Worm (Caenorhabditis elegans) whole organism, mixed stage, embryonic: ENCODE results near the gene ZK1067.4.

ENCODE experiments used
- M03D4.4 ChIP-seq: sonication (generic microtip); optimal IDR thresholded peaks from 2 replicates; lab custom pipeline; 2017; ENCODE audit warnings: mild to moderate bottlenecking, missing genetic modification characterization, missing compliant biosample characterization
- bed-3 ChIP-seq: fragments of 200-800 bp; sonication (Bioruptor generic); optimal IDR thresholded peaks from 3 replicates; lab custom pipeline; 2018; ENCODE audit warnings: mild to moderate bottlenecking, missing genetic modification characterization, moderate library complexity, missing compliant biosample characterization
- blmp-1 ChIP-seq: fragments of 150-350 bp; optimal IDR thresholded peaks from 2 replicates; lab custom pipeline; 2014; ENCODE audit warnings: missing biosample characterization, missing genetic modification characterization
- ceh-39 ChIP-seq: fragments of 150-350 bp; optimal IDR thresholded peaks from 2 replicates; lab custom pipeline; 2014; ENCODE audit warnings: missing biosample characterization, missing genetic modification characterization
- ceh-43 ChIP-seq: fragments of 200-800 bp; sonication (Bioruptor generic); optimal IDR thresholded peaks from 2 replicates; lab custom pipeline; 2018; ENCODE audit warnings: mild to moderate bottlenecking, missing genetic modification characterization, moderate library complexity, missing compliant biosample characterization
- ceh-83 ChIP-seq: fragments of 200-800 bp; sonication (Bioruptor generic); optimal IDR thresholded peaks from 2 replicates; lab custom pipeline; 2018; ENCODE audit warnings: mild to moderate bottlenecking, missing genetic modification characterization, missing compliant biosample characterization
- ces-1 ChIP-seq: fragments of 150-350 bp; optimal IDR thresholded peaks from 2 replicates; lab custom pipeline; 2014; ENCODE audit warnings: missing biosample characterization, missing genetic modification reagents, missing genetic modification characterization
- cnd-1 ChIP-seq: fragments of 200-800 bp; sonication (Bioruptor generic); optimal IDR thresholded peaks from 2 replicates; lab custom pipeline; 2018; ENCODE audit warnings: mild to moderate bottlenecking, missing genetic modification characterization, missing compliant biosample characterization
- elt-1 ChIP-seq: sonication (generic microtip); optimal IDR thresholded peaks from 2 replicates; lab custom pipeline; 2017; ENCODE audit warnings: missing genetic modification characterization, mild to moderate bottlenecking, missing compliant biosample characterization, antibody characterized with exemption, moderate library complexity, borderline replicate concordance; ENCODE audit not compliant: insufficient read depth
- elt-3 ChIP-seq: fragments of 150-350 bp; optimal IDR thresholded peaks from 2 replicates; lab custom pipeline; 2014; ENCODE audit warnings: missing biosample characterization, missing genetic modification characterization
- flh-1 ChIP-seq: fragments of 200-800 bp; sonication (Bioruptor generic); optimal IDR thresholded peaks from 2 replicates; lab custom pipeline; 2018; ENCODE audit warnings: mild to moderate bottlenecking, missing genetic modification characterization, moderate library complexity, missing compliant biosample characterization
- ham-2 ChIP-seq: fragments of 200-800 bp; sonication (Bioruptor generic); optimal IDR thresholded peaks from 2 replicates; lab custom pipeline; 2018; ENCODE audit warnings: mild to moderate bottlenecking, missing genetic modification characterization, missing compliant biosample characterization
- hlh-1 ChIP-seq: fragments of 150-350 bp; optimal IDR thresholded peaks from 2 replicates; lab custom pipeline; 2014; ENCODE audit warnings: missing biosample characterization, missing genetic modification reagents, missing genetic modification characterization
- lin-13 ChIP-seq: fragments of 150-350 bp; optimal IDR thresholded peaks from 2 replicates; lab custom pipeline; 2014; ENCODE audit warnings: missing biosample characterization, missing genetic modification characterization
- lin-32 ChIP-seq: fragments of 200-800 bp; sonication (Bioruptor generic); optimal IDR thresholded peaks from 2 replicates; lab custom pipeline; 2018; ENCODE audit warnings: mild to moderate bottlenecking, missing genetic modification characterization, missing compliant biosample characterization
- lsy-2 ChIP-seq: fragments of 150-350 bp; optimal IDR thresholded peaks from 2 replicates; lab custom pipeline; 2014; ENCODE audit warnings: missing biosample characterization, missing genetic modification characterization
- mab-5 ChIP-seq: fragments of 150-350 bp; optimal IDR thresholded peaks from 2 replicates; lab custom pipeline; 2014; ENCODE audit warnings: missing biosample characterization, missing genetic modification characterization
- mep-1 ChIP-seq: fragments of 150-350 bp; optimal IDR thresholded peaks from 2 replicates; lab custom pipeline; 2017; ENCODE audit warnings: missing biosample characterization, missing genetic modification reagents, missing genetic modification characterization, inconsistent platforms
- nhr-12 ChIP-seq: fragments of 150-350 bp; optimal IDR thresholded peaks from 2 replicates; lab custom pipeline; 2014; ENCODE audit warnings: missing biosample characterization, missing genetic modification characterization
- nhr-2 ChIP-seq: fragments of 150-350 bp; optimal IDR thresholded peaks from 2 replicates; lab custom pipeline; 2014; ENCODE audit warnings: missing biosample characterization, missing genetic modification characterization
- nhr-237 ChIP-seq: fragments of 150-350 bp; optimal IDR thresholded peaks from 2 replicates; lab custom pipeline; 2014; ENCODE audit warnings: missing biosample characterization, missing genetic modification characterization
- nhr-28 ChIP-seq: fragments of 150-350 bp; optimal IDR thresholded peaks from 2 replicates; lab custom pipeline; 2014; ENCODE audit warnings: missing biosample characterization, missing genetic modification characterization
- nhr-76 ChIP-seq: sonication (generic microtip); optimal IDR thresholded peaks from 2 replicates; lab custom pipeline; 2017; ENCODE audit warnings: missing biosample characterization, missing genetic modification characterization
- pha-4 ChIP-seq: fragments of 150-350 bp; optimal IDR thresholded peaks from 2 replicates; lab custom pipeline; 2018; ENCODE audit warnings: missing biosample characterization, missing genetic modification reagents, missing genetic modification characterization
- sem-2 ChIP-seq: fragments of 200-800 bp; sonication (Bioruptor generic); optimal IDR thresholded peaks from 2 replicates; lab custom pipeline; 2018; ENCODE audit warnings: mild to moderate bottlenecking, missing genetic modification characterization, missing compliant biosample characterization
- snpc-4 ChIP-seq: fragments of 150-350 bp; optimal IDR thresholded peaks from 2 replicates; lab custom pipeline; 2014; ENCODE audit warnings: missing biosample characterization, missing genetic modification characterization
- tbx-8 ChIP-seq: fragments of 200-800 bp; sonication (Bioruptor generic); optimal IDR thresholded peaks from 2 replicates; lab custom pipeline; 2018; ENCODE audit warnings: mild to moderate bottlenecking, missing genetic modification characterization, moderate library complexity, missing compliant biosample characterization
- unc-120 ChIP-seq: sonication (generic microtip); optimal IDR thresholded peaks from 2 replicates; lab custom pipeline; 2017; ENCODE audit warnings: missing genetic modification characterization, missing compliant biosample characterization; ENCODE audit not compliant: poor library complexity, severe bottlenecking
- unc-62 ChIP-seq: fragments of 150-350 bp; optimal IDR thresholded peaks from 2 replicates; lab custom pipeline; 2014; ENCODE audit warnings: missing biosample characterization, missing genetic modification reagents, missing genetic modification characterization
- zip-8 ChIP-seq: fragments of 150-350 bp; optimal IDR thresholded peaks from 2 replicates; lab custom pipeline; 2014; ENCODE audit warnings: missing biosample characterization, missing genetic modification characterization
- ztf-11 ChIP-seq: fragments of 150-350 bp; optimal IDR thresholded peaks from 2 replicates; lab custom pipeline; 2014; ENCODE audit warnings: missing biosample characterization, missing genetic modification characterization

ZK1067.4 gene

DNA sequence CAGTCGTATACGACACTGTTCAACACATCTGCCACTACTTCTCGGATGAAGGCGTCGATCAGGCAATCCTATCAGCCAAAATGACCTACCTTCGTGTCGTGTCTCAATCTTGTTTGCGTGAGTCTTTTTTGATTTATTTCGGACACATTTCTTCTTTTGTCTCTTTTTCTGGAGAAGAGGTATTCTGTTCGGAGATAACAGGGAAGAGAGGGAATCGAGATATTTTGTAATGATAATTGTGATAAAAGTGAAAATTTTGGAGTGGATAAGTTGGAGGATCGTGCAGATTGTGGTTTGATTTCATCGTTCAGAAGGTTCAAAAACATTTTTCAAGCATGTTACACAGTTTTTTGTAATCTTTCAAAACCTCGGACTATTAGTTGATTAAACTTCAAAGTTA is 23.6 kb downstream of the ZK1067.4 start:
- TF ChIP-seq sem-2 (GFP tag; lab: Kevin White, UChicago) (no peak), pha-4 (tag; lab: Kevin White, UChicago) (no peak), ham-2 (no peak), elt-1 (tag; lab: Kevin White, UChicago) (no peak), M03D4.4 (tag; lab: Kevin White, UChicago) (no peak), unc-120 (tag; lab: Kevin White, UChicago) (no peak), flh-1 (GFP tag; lab: Kevin White, UChicago) (no peak), lsy-2 (tag; lab: Kevin White, UChicago) (no peak), ceh-39 (tag; lab: Kevin White, UChicago) (no peak), bed-3 (GFP tag; lab: Kevin White, UChicago) (no peak), ztf-11 (tag; lab: Kevin White, UChicago) (no peak), mep-1 (tag; lab: Kevin White, UChicago) (no peak), nhr-76 (no peak)
- TF ChIP-seq, all 35 proteins: peak for 0

DNA sequence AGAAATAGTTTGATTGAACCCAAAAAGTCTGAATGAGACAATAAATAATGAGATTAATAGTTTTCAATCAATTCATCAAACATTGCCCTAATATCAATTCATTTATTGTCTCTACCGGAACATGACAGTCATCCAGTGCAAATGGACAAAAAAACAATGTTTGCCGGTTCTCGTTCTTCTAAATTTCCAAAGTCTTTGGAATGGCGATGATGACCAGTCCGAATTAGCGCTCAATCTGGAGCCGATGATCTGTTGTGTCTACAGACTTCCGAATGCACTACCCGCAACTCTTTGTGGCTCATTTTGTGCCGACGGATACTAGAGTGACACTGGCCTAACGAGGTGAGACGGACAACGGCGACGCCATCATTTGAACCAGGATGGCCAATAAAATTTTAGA is 26.1 kb downstream of the ZK1067.4 start, which contains the start of gene T26C5.3:
T26C5.3 (plus strand) TSS at position 301 of the 400 bp plus-strand sequence.
- TF ChIP-seq nhr-2, result no peak
- no peak for TF ChIP-seq flh-1 (GFP tag; lab: Kevin White, UChicago)
- no peak for TF ChIP-seq lin-32
- no peak for TF ChIP-seq elt-3 (tag; lab: Kevin White, UChicago)
- TF ChIP-seq blmp-1 (tag; lab: Kevin White, UChicago), result no peak
- no peak for TF ChIP-seq nhr-237 (tag; lab: Kevin White, UChicago)
- no peak for TF ChIP-seq sem-2 (GFP tag; lab: Kevin White, UChicago)
- TF ChIP-seq mab-5 (tag; lab: Kevin White, UChicago), result no peak
- no peak for TF ChIP-seq ceh-83
- no peak for TF ChIP-seq M03D4.4 (tag; lab: Kevin White, UChicago)
- TF ChIP-seq elt-1 (tag; lab: Kevin White, UChicago), result no peak
- TF ChIP-seq zip-8 (tag; lab: Kevin White, UChicago), result no peak
- no peak for TF ChIP-seq cnd-1
- TF ChIP-seq ham-2, result no peak

DNA sequence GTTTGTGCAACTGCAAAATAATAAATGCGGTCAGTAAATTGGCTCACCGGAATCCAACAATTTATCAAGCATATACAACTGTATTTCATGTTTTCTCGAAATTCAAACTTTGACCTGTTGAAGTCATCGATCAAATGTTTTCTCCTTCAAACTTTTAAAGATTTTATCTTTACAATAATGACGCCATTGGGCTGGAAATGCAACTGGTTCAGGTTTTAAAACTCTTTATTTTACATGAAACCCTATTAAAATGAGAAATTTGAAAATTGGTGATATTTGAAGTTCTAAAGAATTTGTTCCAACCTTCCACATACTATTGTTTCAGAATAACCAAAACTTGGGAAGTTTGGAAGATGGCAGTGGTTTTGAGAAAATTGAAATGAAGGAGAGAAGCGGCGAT is 26.8 kb downstream of the ZK1067.4 start:
- no peak for TF ChIP-seq tbx-8 (GFP tag; lab: Kevin White, UChicago)
- TF ChIP-seq elt-3 (tag; lab: Kevin White, UChicago), result no peak
- TF ChIP-seq nhr-28 (tag; lab: Kevin White, UChicago), result no peak
- TF ChIP-seq ham-2, result no peak
- TF ChIP-seq flh-1 (GFP tag; lab: Kevin White, UChicago), result no peak
- TF ChIP-seq nhr-12 (tag; lab: Kevin White, UChicago), result no peak
- TF ChIP-seq nhr-2, result no peak
- TF ChIP-seq, all 35 proteins: peak for 0

DNA sequence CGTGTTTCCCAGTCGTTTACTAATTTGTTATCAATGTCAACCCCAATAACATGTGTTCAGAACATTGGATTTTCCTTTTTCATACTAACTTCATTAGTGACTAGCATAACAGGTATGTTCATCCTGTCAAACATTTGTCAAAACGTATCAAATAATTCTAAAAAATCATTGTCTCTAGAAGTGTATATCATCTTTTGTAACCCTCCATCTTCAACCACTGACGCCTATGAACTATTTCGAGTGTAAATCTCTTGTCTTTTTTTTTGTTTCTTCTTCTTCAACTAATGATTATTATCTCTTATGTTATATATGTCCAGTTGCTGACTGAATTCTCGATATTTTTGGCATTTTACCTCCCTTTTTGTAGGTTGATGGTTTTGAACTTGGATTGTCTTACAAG is 27.5 kb downstream of the ZK1067.4 start:
- TF ChIP-seq blmp-1 (tag; lab: Kevin White, UChicago) (no peak), cnd-1 (no peak), elt-3 (tag; lab: Kevin White, UChicago) (no peak), elt-1 (tag; lab: Kevin White, UChicago) (no peak), hlh-1 (tag; lab: Kevin White, UChicago) (no peak), lin-13 (no peak), nhr-28 (tag; lab: Kevin White, UChicago) (no peak), flh-1 (GFP tag; lab: Kevin White, UChicago) (no peak), sem-2 (GFP tag; lab: Kevin White, UChicago) (no peak), ceh-39 (tag; lab: Kevin White, UChicago) (no peak), mep-1 (tag; lab: Kevin White, UChicago) (no peak), unc-62 (no peak), nhr-237 (tag; lab: Kevin White, UChicago) (no peak)

DNA sequence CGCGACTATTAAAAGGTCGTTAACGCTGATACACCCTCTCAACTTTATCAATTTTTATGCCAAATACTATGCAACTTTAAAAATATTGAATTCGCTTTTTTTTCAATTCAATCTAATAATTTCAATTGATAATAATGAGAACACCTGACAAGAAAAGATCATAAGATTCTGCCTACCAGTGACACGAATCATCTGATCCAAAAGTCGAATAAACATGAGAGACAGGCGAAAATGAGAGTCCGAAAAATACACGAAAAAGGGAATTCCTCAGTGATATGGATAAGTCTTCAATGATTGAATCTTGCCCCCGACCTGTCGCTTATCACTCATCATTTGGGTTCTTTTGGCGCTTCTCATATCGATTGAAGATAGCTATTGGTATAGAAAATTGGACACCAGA is 31.4 kb downstream of the ZK1067.4 start:
- TF ChIP-seq ceh-43 (GFP tag; lab: Kevin White, UChicago) (no peak), ces-1 (no peak), snpc-4 (tag; lab: Kevin White, UChicago) (no peak), zip-8 (tag; lab: Kevin White, UChicago) (no peak), hlh-1 (tag; lab: Kevin White, UChicago) (no peak)
